Fruit fly (Drosophila melanogaster): Measurements from ENCODE around the gene CycJ.

CycJ gene

dm6 chr3L:3454921-3455554 lies 11.2 kb upstream of the CycJ start (continued):
- TF ChIP-seq pan (optimal IDR thresholded peaks at IDR 0.05) (no peak), pan (GFP tag; optimal IDR thresholded peaks at IDR 0.05 in 1 of 2, IDR thresholded peaks at IDR 0.05 in 1 of 2) (peak in 1 of 2 experiments; percentile 71), ase (GFP tag; IDR thresholded peaks at IDR 0.05) (peak; percentile 30; the same call in 1 of the 3 replicates), maf-S (GFP tag; optimal IDR thresholded peaks at IDR 0.05) (no peak), CG30403 (GFP tag; optimal IDR thresholded peaks at IDR 0.05) (peak; percentile 34), danr (GFP tag; IDR thresholded peaks at IDR 0.05) (no peak), D (optimal IDR thresholded peaks at IDR 0.05) (no peak), D (GFP tag; optimal IDR thresholded peaks at IDR 0.05) (peak; percentile 2), sr (GFP tag; IDR thresholded peaks at IDR 0.05) (peak; percentile 87), pros (GFP tag; optimal IDR thresholded peaks at IDR 0.05) (no peak), cas (GFP tag; IDR thresholded peaks at IDR 0.05) (no peak), CG8478 (optimal IDR thresholded peaks at IDR 0.05) (no peak), lab (GFP tag; optimal IDR thresholded peaks at IDR 0.05) (no peak), ftz-f1 (GFP tag; optimal IDR thresholded peaks at IDR 0.05) (no peak), Fer1 (GFP tag; optimal IDR thresholded peaks at IDR 0.05) (no peak), CG4707 (GFP tag; optimal IDR thresholded peaks at IDR 0.05) (no peak), gsb-n (tag; optimal IDR thresholded peaks at IDR 0.05) (no peak), Bdp1 (GFP tag; optimal IDR thresholded peaks at IDR 0.05) (no peak), HLH54F (GFP tag; optimal IDR thresholded peaks at IDR 0.05) (no peak), Sin3A (optimal IDR thresholded peaks at IDR 0.05) (no peak), Dip2 (GFP tag; IDR thresholded peaks at IDR 0.05) (no peak), Eip74EF (GFP tag; optimal IDR thresholded peaks at IDR 0.05) (no peak), CG3163 (GFP tag; optimal IDR thresholded peaks at IDR 0.05) (no peak), CG15514 (GFP tag; optimal IDR thresholded peaks at IDR 0.05) (no peak), scrt (GFP tag; optimal IDR thresholded peaks at IDR 0.05) (no peak), CG8924 (tag; optimal IDR thresholded peaks at IDR 0.05) (no peak), Hand (GFP tag; optimal IDR thresholded peaks at IDR 0.05) (no peak), Atf-2 (GFP tag; optimal IDR thresholded peaks at IDR 0.05) (peak; percentile 6), CG10366 (GFP tag; IDR thresholded peaks at IDR 0.05) (peak; percentile 20; the same call in 1 of the 2 replicates), CG12155 (GFP tag; optimal IDR thresholded peaks at IDR 0.05) (no peak), ac (GFP tag; optimal IDR thresholded peaks at IDR 0.05) (no peak), Oli (tag; optimal IDR thresholded peaks at IDR 0.05) (peak; percentile 46), tin (GFP tag; optimal IDR thresholded peaks at IDR 0.05) (no peak), CG9932 (GFP tag; IDR thresholded peaks at IDR 0.05) (no peak), Drgx (GFP tag; IDR thresholded peaks at IDR 0.05) (0 out of 2 replicates have a peak, but pooled peaks have one; percentile 5), CG33213 (GFP tag; optimal IDR thresholded peaks at IDR 0.05) (no peak), Dll (GFP tag; IDR thresholded peaks at IDR 0.05; ENCODE audit: partially characterized antibody) (no peak), BtbVII (GFP tag; optimal IDR thresholded peaks at IDR 0.05) (no peak), CG7987 (GFP tag; optimal IDR thresholded peaks at IDR 0.05) (peak; percentile 70), D19B (GFP tag; optimal IDR thresholded peaks at IDR 0.05) (no peak), CG8290 (GFP tag; optimal IDR thresholded peaks at IDR 0.05) (no peak), CG8290 (tag; optimal IDR thresholded peaks at IDR 0.05) (no peak), CG34376 (GFP tag; optimal IDR thresholded peaks at IDR 0.05) (no peak), Ptx1 (GFP tag; IDR thresholded peaks at IDR 0.05) (peak; percentile 72), cato (GFP tag; optimal IDR thresholded peaks at IDR 0.05; ENCODE audit: borderline replicate concordance) (no peak), CG9797 (GFP tag; optimal IDR thresholded peaks at IDR 0.05) (no peak), CG9876 (GFP tag; optimal IDR thresholded peaks at IDR 0.05) (no peak), CG2678 (tag; optimal IDR thresholded peaks at IDR 0.05) (peak; percentile 57), luna (GFP tag; optimal IDR thresholded peaks at IDR 0.05) (no peak), tll (GFP tag; optimal IDR thresholded peaks at IDR 0.05) (no peak), gcm (GFP tag; optimal IDR thresholded peaks at IDR 0.05) (no peak)
